Fruit fly (Drosophila melanogaster) whole organism, embryonic: Measurements from ENCODE around the gene grass.

Experiments
- CG13894 ChIP-seq: fragments of 200-800 bp; sonication (Bioruptor generic); optimal IDR thresholded peaks from 3 replicates; lab custom pipeline; 2018; ENCODE audit warnings: missing biosample characterization, mild to moderate bottlenecking, missing genetic modification characterization, moderate library complexity
- CG15269 ChIP-seq: fragments of 200-800 bp; sonication (Bioruptor generic); optimal IDR thresholded peaks from 2 replicates; lab custom pipeline; 2018; ENCODE audit warnings: missing biosample characterization, mild to moderate bottlenecking, missing genetic modification characterization, moderate library complexity
- CG15479 ChIP-seq: fragments of 200-800 bp; sonication (Bioruptor generic); optimal IDR thresholded peaks from 3 replicates; lab custom pipeline; 2019; ENCODE audit warnings: missing biosample characterization, mild to moderate bottlenecking, missing genetic modification characterization, moderate library complexity
- CG1647 ChIP-seq: fragments of 200-800 bp; sonication (Bioruptor generic); optimal IDR thresholded peaks from 3 replicates; lab custom pipeline; 2016; ENCODE audit warnings: missing biosample characterization, missing genetic modification characterization
- CG17829 ChIP-seq: fragments of 200-800 bp; optimal IDR thresholded peaks from 2 replicates; lab custom pipeline; 2019; ENCODE audit warnings: missing biosample characterization, mild to moderate bottlenecking, missing genetic modification characterization, moderate library complexity
- CG18262 ChIP-seq: fragments of 200-800 bp; optimal IDR thresholded peaks from 3 replicates; lab custom pipeline; 2019; ENCODE audit warnings: missing biosample characterization, mild to moderate bottlenecking, missing genetic modification characterization, moderate library complexity
- CG2875 ChIP-seq: fragments of 200-800 bp; sonication (Bioruptor generic); optimal IDR thresholded peaks from 2 replicates; lab custom pipeline; 2017; ENCODE audit warnings: missing biosample characterization, mild to moderate bottlenecking, missing genetic modification characterization, missing genetic modification reagents
- CG31441 ChIP-seq: fragments of 200-800 bp; sonication (Bioruptor generic); IDR thresholded peaks from 2 replicates; pipeline ENCODE4 v1.3.6; 2022; ENCODE audit warnings: missing biosample characterization, missing genetic modification characterization
- CG3847 ChIP-seq: fragments of 200-800 bp; sonication (Bioruptor generic); IDR thresholded peaks from 2 replicates; pipeline ENCODE4 v1.3.6; 2022; ENCODE audit warnings: missing biosample characterization, missing genetic modification characterization
- CG6175 ChIP-seq: fragments of 200-800 bp; sonication (Bioruptor generic); IDR thresholded peaks from 3 replicates; pipeline ENCODE4 v1.3.6; 2022; ENCODE audit warnings: missing biosample characterization, missing genetic modification characterization
- CG7372 ChIP-seq: fragments of 200-800 bp; sonication (Bioruptor generic); IDR thresholded peaks from 2 replicates; pipeline ENCODE4 v1.3.6; 2022; ENCODE audit warnings: missing biosample characterization, missing genetic modification characterization
- Drgx ChIP-seq: fragments of 200-800 bp; sonication (Bioruptor generic); IDR thresholded peaks from 2 replicates; pipeline ENCODE4 v1.3.6; 2022; ENCODE audit warnings: missing biosample characterization, missing genetic modification characterization
- E2f1 ChIP-seq: fragments of 200-800 bp; sonication (Bioruptor generic); IDR thresholded peaks from 2 replicates; pipeline ENCODE4 v1.3.6; 2022; ENCODE audit warnings: missing biosample characterization, missing genetic modification characterization
- Hmx ChIP-seq: fragments of 200-800 bp; sonication (Bioruptor generic); optimal IDR thresholded peaks from 2 replicates; lab custom pipeline; 2016; ENCODE audit warnings: missing biosample characterization, missing genetic modification characterization
- Hr78 ChIP-seq, 2 experiments: fragments of 200-800 bp in 1 of 2; fragments of >200 bp in 1 of 2; sonication (Bioruptor generic) in 1 of 2; optimal IDR thresholded peaks; 2 replicates each; lab custom pipeline; 2017 to 2019; ENCODE audit warnings: missing biosample characterization in 2 of 2, missing genetic modification characterization in 2 of 2, mild to moderate bottlenecking in 1 of 2, moderate library complexity in 1 of 2
- Kr ChIP-seq: fragments of 200-800 bp; sonication (Bioruptor generic); optimal IDR thresholded peaks from 2 replicates; lab custom pipeline; 2017; ENCODE audit warnings: missing biosample characterization, mild to moderate bottlenecking, missing genetic modification characterization
- Lhr ChIP-seq: fragments of 200-800 bp; sonication (Bioruptor generic); optimal IDR thresholded peaks from 3 replicates; lab custom pipeline; 2017; ENCODE audit warnings: mild to moderate bottlenecking, missing biosample characterization, missing genetic modification reagents, missing genetic modification characterization
- MBD-R2 ChIP-seq: fragments of 200-800 bp; sonication (Bioruptor generic); IDR thresholded peaks from 2 replicates; pipeline ENCODE4 v1.3.6; 2022; ENCODE audit warnings: missing biosample characterization, missing genetic modification characterization
- Max ChIP-seq: fragments of 200-800 bp; sonication (Bioruptor generic); optimal IDR thresholded peaks from 2 replicates; lab custom pipeline; 2016; ENCODE audit warnings: missing biosample characterization, mild to moderate bottlenecking, missing genetic modification characterization
- Med ChIP-seq: fragments of 200-800 bp; sonication (Bioruptor generic); peaks from one replicate; lab custom pipeline; 2016; ENCODE audit warnings: missing biosample characterization, missing genetic modification characterization, mild to moderate bottlenecking, inconsistent platforms, moderate library complexity
- NC2α ChIP-seq: fragments of 200-800 bp; sonication (Bioruptor generic); optimal IDR thresholded peaks from 2 replicates; lab custom pipeline; 2016; ENCODE audit warnings: missing biosample characterization, missing genetic modification characterization
- Usf ChIP-seq: fragments of 200-800 bp; sonication (Bioruptor generic); optimal IDR thresholded peaks from 2 replicates; lab custom pipeline; 2017; ENCODE audit warnings: missing genotype, missing biosample characterization, missing genetic modification characterization
- Xbp1 ChIP-seq: fragments of 200-800 bp; sonication (Bioruptor generic); optimal IDR thresholded peaks from 3 replicates; lab custom pipeline; 2016; ENCODE audit warnings: missing biosample characterization, mild to moderate bottlenecking, missing genetic modification characterization
- Xrp1 ChIP-seq: fragments of 200-800 bp; sonication (Bioruptor generic); IDR thresholded peaks from 2 replicates; pipeline ENCODE4 v1.3.6; 2022; ENCODE audit warnings: missing biosample characterization, missing genetic modification characterization
- bsh ChIP-seq, 2 experiments: fragments of 200-800 bp; sonication (Bioruptor generic); optimal IDR thresholded peaks; 2 replicates each; lab custom pipeline; 2017 to 2018; ENCODE audit warnings: mild to moderate bottlenecking in 2 of 2, missing biosample characterization in 2 of 2, missing genetic modification characterization in 2 of 2, moderate library complexity in 1 of 2
- cg ChIP-seq: fragments of 200-800 bp; sonication (Bioruptor generic); optimal IDR thresholded peaks from 3 replicates; lab custom pipeline; 2019; ENCODE audit warnings: missing biosample characterization, mild to moderate bottlenecking, missing genetic modification characterization, moderate library complexity
- chinmo ChIP-seq: fragments of 200-800 bp; sonication (Bioruptor generic); IDR thresholded peaks from 4 replicates; pipeline ENCODE4 v1.3.6; 2022; ENCODE audit warnings: missing biosample characterization, missing genetic modification characterization; ENCODE audit not compliant: partially characterized antibody
- dan ChIP-seq: fragments of 200-800 bp; sonication (Bioruptor generic); IDR thresholded peaks from 2 replicates; pipeline ENCODE4 v1.3.6; 2022; ENCODE audit warnings: missing biosample characterization, missing genetic modification characterization
- dpn ChIP-seq, 2 experiments: fragments of 200-800 bp; sonication (Bioruptor generic); optimal IDR thresholded peaks; 3 replicates each; lab custom pipeline; 2016; ENCODE audit warnings: missing biosample characterization in 2 of 2, missing genetic modification characterization in 2 of 2
- ewg ChIP-seq: fragments of 200-800 bp; sonication (Bioruptor generic); optimal IDR thresholded peaks from 3 replicates; lab custom pipeline; 2017; ENCODE audit warnings: mild to moderate bottlenecking, missing biosample characterization, missing genetic modification reagents, missing genetic modification characterization
- gce ChIP-seq: fragments of 200-800 bp; sonication (Bioruptor generic); IDR thresholded peaks from 3 replicates; pipeline ENCODE4 v1.3.6; 2022; ENCODE audit warnings: missing biosample characterization, missing genetic modification characterization
- gem ChIP-seq: fragments of 200-800 bp; sonication (Bioruptor generic); optimal IDR thresholded peaks from 2 replicates; lab custom pipeline; 2019; ENCODE audit warnings: missing biosample characterization, mild to moderate bottlenecking, missing genetic modification characterization, moderate library complexity
- grau ChIP-seq: fragments of 200-800 bp; optimal IDR thresholded peaks from 3 replicates; lab custom pipeline; 2019; ENCODE audit warnings: missing biosample characterization, mild to moderate bottlenecking, missing genetic modification characterization, moderate library complexity
- gro ChIP-seq: fragments of 200-800 bp; sonication (Bioruptor generic); optimal IDR thresholded peaks from 2 replicates; lab custom pipeline; 2016; ENCODE audit warnings: missing biosample characterization, missing genetic modification characterization
- gt ChIP-seq: fragments of 200-800 bp; sonication (Bioruptor generic); IDR thresholded peaks from 2 replicates; pipeline ENCODE4 v1.3.6; 2022; ENCODE audit warnings: missing biosample characterization, missing genetic modification characterization
- lmd ChIP-seq: fragments of 200-800 bp; sonication (Bioruptor generic); IDR thresholded peaks from 2 replicates; pipeline ENCODE4 v1.3.6; 2022; ENCODE audit warnings: missing biosample characterization, missing genetic modification characterization
- nmo ChIP-seq: fragments of 200-800 bp; sonication (Bioruptor generic); optimal IDR thresholded peaks from 2 replicates; lab custom pipeline; 2018; ENCODE audit warnings: missing biosample characterization, mild to moderate bottlenecking, missing genetic modification characterization, moderate library complexity
- nom ChIP-seq: fragments of 200-800 bp; sonication (Bioruptor generic); optimal IDR thresholded peaks from 2 replicates; lab custom pipeline; 2017; ENCODE audit warnings: missing biosample characterization, missing genetic modification characterization, mild to moderate bottlenecking, moderate library complexity, missing genetic modification reagents
- oc ChIP-seq: fragments of 200-800 bp; sonication (Bioruptor generic); optimal IDR thresholded peaks from 2 replicates; lab custom pipeline; 2018; ENCODE audit warnings: missing biosample characterization, mild to moderate bottlenecking, missing genetic modification characterization, moderate library complexity
- schlank ChIP-seq: fragments of 200-800 bp; sonication (Bioruptor generic); optimal IDR thresholded peaks from 2 replicates; lab custom pipeline; 2018; ENCODE audit warnings: missing biosample characterization, mild to moderate bottlenecking, missing genetic modification characterization
- sr ChIP-seq: fragments of 200-800 bp; sonication (Bioruptor generic); IDR thresholded peaks from 3 replicates; pipeline ENCODE4 v1.3.6; 2022; ENCODE audit warnings: missing biosample characterization, missing genetic modification characterization
- tap ChIP-seq: fragments of 200-800 bp; optimal IDR thresholded peaks from 3 replicates; lab custom pipeline; 2019; ENCODE audit warnings: missing biosample characterization, mild to moderate bottlenecking, missing genetic modification characterization, moderate library complexity
- tll ChIP-seq, 2 experiments: fragments of 200-800 bp in 1 of 2; fragments of >200 bp in 1 of 2; sonication (Bioruptor generic) in 1 of 2; optimal IDR thresholded peaks; 2 replicates each; lab custom pipeline; 2017 to 2019; ENCODE audit warnings: missing biosample characterization in 2 of 2, missing genetic modification characterization in 2 of 2, mild to moderate bottlenecking in 1 of 2, moderate library complexity in 1 of 2
- zf30C ChIP-seq: fragments of 200-800 bp; sonication (Bioruptor generic); optimal IDR thresholded peaks from 3 replicates; lab custom pipeline; 2018; ENCODE audit warnings: missing biosample characterization, mild to moderate bottlenecking, missing genetic modification characterization
- zfh1 ChIP-seq: fragments of 200-800 bp; sonication (Bioruptor generic); IDR thresholded peaks from 3 replicates; pipeline ENCODE4 v1.3.6; 2022; ENCODE audit warnings: missing biosample characterization, missing genetic modification characterization

grass gene

dm6 chr3R:27185933-27186571 is 28.3 kb downstream of the grass start (continued):
- TF ChIP-seq lmd (GFP tag; lab: Robert Waterston, UW) (0 out of 2 replicates have a peak, but pooled peaks have one; percentile 24), CG6175 (GFP tag; lab: Robert Waterston, UW) (0 out of 3 replicates have a peak, but pooled peaks have one; percentile 18), CG15269 (tag; lab: Kevin White, UChicago) (no peak), gem (tag; lab: Kevin White, UChicago) (peak; percentile 32), bsh (GFP tag; optimal IDR thresholded peaks at IDR 0.05; lab: Kevin White, UChicago) (peak in 1 of 2 experiments; percentile 42), nmo (GFP tag; lab: Kevin White, UChicago) (peak; percentile 3), Xrp1 (GFP tag; lab: Robert Waterston, UW) (0 out of 2 replicates have a peak, but pooled peaks have one; percentile 9), E2f1 (GFP tag; lab: Robert Waterston, UW) (0 out of 2 replicates have a peak, but pooled peaks have one; percentile 11), Max (GFP tag; lab: Kevin White, UChicago) (no peak), Hr78 (GFP tag; optimal IDR thresholded peaks at IDR 0.05; lab: Kevin White, UChicago) (no peak), CG31441 (GFP tag; lab: Robert Waterston, UW) (peak; percentile 17; the same call in 1 of the 2 replicates), zfh1 (GFP tag; lab: Robert Waterston, UW) (0 out of 3 replicates have a peak, but pooled peaks have one; percentile 25), nom (GFP tag; lab: Kevin White, UChicago) (peak; percentile 54), CG15479 (GFP tag; lab: Kevin White, UChicago) (no peak)

DNA sequence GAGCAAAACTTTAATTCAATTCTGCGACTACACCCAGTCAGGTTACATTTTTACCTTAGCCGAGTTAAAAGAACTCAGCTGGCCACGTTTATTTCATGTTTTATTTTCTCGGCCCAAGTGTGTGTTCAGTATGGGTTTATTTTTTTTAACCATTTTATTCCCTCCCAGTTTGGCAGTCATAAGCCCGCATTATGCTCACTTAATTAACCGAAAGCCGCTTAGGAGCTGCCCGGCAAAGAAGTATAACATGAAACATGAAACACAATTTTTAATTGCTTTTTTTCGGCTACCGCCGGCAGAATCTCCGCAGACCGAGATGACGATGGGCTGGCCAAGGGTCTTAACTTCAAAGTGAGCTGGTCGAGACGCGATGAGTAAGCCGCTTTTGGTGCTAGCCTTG is 29.1 kb downstream of the grass start:
- peak; percentile 6 for TF ChIP-seq CG15269 (tag; lab: Kevin White, UChicago)
- TF ChIP-seq tll (GFP tag; optimal IDR thresholded peaks at IDR 0.05; lab: Kevin White, UChicago): no peak
- peak; percentile 75 for TF ChIP-seq oc (tag; lab: Kevin White, UChicago)
- TF ChIP-seq chinmo (GFP tag; lab: Robert Waterston, UW): 0 out of 4 replicates have a peak, but pooled peaks have one; percentile 56
- no peak for TF ChIP-seq gt
- no peak for TF ChIP-seq CG18262 (tag; lab: Kevin White, UChicago)
- no peak for TF ChIP-seq CG17829 (tag; lab: Kevin White, UChicago)
- no peak for TF ChIP-seq NC2α

DNA sequence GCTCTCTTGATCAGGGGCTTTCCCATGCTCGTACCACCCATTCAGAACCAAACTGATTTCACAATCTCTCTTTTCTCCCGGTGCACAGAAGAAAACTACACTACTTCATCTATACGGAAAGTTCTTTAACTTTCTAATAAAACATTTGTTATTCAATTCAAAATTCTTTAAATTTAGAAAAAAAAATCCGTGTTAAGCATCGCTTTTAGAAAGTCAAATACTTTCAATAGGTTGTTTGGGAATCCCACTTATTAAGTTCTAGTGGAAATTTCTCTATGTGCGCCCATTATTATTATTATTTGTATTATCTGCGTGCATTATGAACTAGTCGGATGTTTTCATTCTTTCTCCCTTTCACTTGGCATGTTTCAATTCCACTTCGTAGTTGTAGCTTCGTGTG is 35.3 kb downstream of the grass start:
- TF ChIP-seq gro (no peak), CG3847 (GFP tag; lab: Robert Waterston, UW) (no peak), Drgx (peak; percentile 50; the same call in 1 of the 2 replicates), MBD-R2 (GFP tag; lab: Robert Waterston, UW) (no peak), dan (GFP tag; lab: Robert Waterston, UW) (no peak)

dm6 chr3R:27194106-27194505 is 36.4 kb downstream of the grass start, which contains the start of gene Ser:
Gene Ser, minus strand, starts transcription at chr3R:27194267.
- TF ChIP-seq Lhr (GFP tag; lab: Kevin White, UChicago) (no peak), CG3847 (GFP tag; lab: Robert Waterston, UW) (no peak), CG2875 (GFP tag; lab: Kevin White, UChicago) (no peak), CG7372 (no peak), cg (GFP tag; lab: Kevin White, UChicago) (peak; percentile 2), zf30C (no peak), sr (GFP tag; lab: Robert Waterston, UW) (no peak), tap (no peak), CG13894 (no peak), Xbp1 (no peak), gce (GFP tag; lab: Robert Waterston, UW) (no peak), Usf (GFP tag; lab: Kevin White, UChicago) (no peak), schlank (no peak), grau (tag; lab: Kevin White, UChicago) (no peak), CG1647 (no peak), dpn (GFP tag; optimal IDR thresholded peaks at IDR 0.05; lab: Kevin White, UChicago) (no peak), Kr (no peak), ewg (no peak), Hmx (no peak), Med (GFP tag; lab: Kevin White, UChicago) (peak; percentile 22)
